Worm (Caenorhabditis elegans) whole organism, L4 larva: ENCODE data around the gene unc-6.
A peak's percentile ranks its signal among the peaks of the same experiment; 100 is the strongest.

ENCODE experiments used
- D1046.2 ChIP-seq: fragments of 200-800 bp; sonication (Bioruptor generic); IDR thresholded peaks from 2 replicates; pipeline ENCODE4 v1.3.6; 2022; ENCODE audit warnings: missing genetic modification characterization, missing compliant biosample characterization
- F10B5.3 ChIP-seq: sonication (generic microtip); optimal IDR thresholded peaks from 2 replicates; lab custom pipeline; 2016; ENCODE audit warnings: mild to moderate bottlenecking, missing genetic modification characterization, missing compliant biosample characterization
- T20F7.1 ChIP-seq: fragments of 200-800 bp; sonication (Bioruptor generic); optimal IDR thresholded peaks from 2 replicates; lab custom pipeline; 2018; ENCODE audit warnings: mild to moderate bottlenecking, missing genetic modification characterization, missing compliant biosample characterization
- T26A8.4 ChIP-seq: fragments of 200-800 bp; sonication (Bioruptor generic); IDR thresholded peaks from 2 replicates; pipeline ENCODE4 v1.3.6; 2022; ENCODE audit warnings: missing genetic modification characterization, missing compliant biosample characterization
- Y75B8A.6 ChIP-seq: fragments of 200-800 bp; sonication (Bioruptor generic); IDR thresholded peaks from 2 replicates; pipeline ENCODE4 v1.3.6; 2022; ENCODE audit warnings: missing genetic modification reagents, missing genetic modification characterization, missing compliant biosample characterization
- aha-1 ChIP-seq: fragments of 150-350 bp; peaks from one replicate; lab custom pipeline; 2014; ENCODE audit warnings: missing biosample characterization, missing genetic modification characterization
- daf-19 ChIP-seq: fragments of 200-800 bp; sonication (Bioruptor generic); conservative IDR thresholded peaks from 2 replicates; pipeline ENCODE4 v1.3.6; 2022; ENCODE audit warnings: missing genetic modification characterization, missing compliant biosample characterization
- daf-8 ChIP-seq: fragments of 200-800 bp; sonication (Bioruptor generic); IDR thresholded peaks from 2 replicates; pipeline ENCODE4 v1.3.6; 2022; ENCODE audit warnings: missing genetic modification characterization, missing compliant biosample characterization
- dmd-8 ChIP-seq: fragments of 200-800 bp; sonication (Bioruptor generic); IDR thresholded peaks from 2 replicates; pipeline ENCODE4 v1.3.6; 2022; ENCODE audit warnings: missing genetic modification characterization, missing compliant biosample characterization
- dpl-1 ChIP-seq: fragments of 150-350 bp; optimal IDR thresholded peaks from 2 replicates; lab custom pipeline; 2014; ENCODE audit warnings: missing biosample characterization, missing genetic modification reagents, missing genetic modification characterization
- duxl-1 ChIP-seq: sonication (generic microtip); optimal IDR thresholded peaks from 2 replicates; lab custom pipeline; 2016; ENCODE audit warnings: mild to moderate bottlenecking, missing genetic modification characterization, moderate library complexity, missing compliant biosample characterization; ENCODE audit not compliant: poor library complexity
- egl-27 ChIP-seq: sonication (generic microtip); optimal IDR thresholded peaks from 3 replicates; lab custom pipeline; 2017; ENCODE audit warnings: missing biosample characterization, missing genetic modification reagents, missing genetic modification characterization
- egl-43 ChIP-seq: fragments of 200-800 bp; sonication (Bioruptor generic); IDR thresholded peaks from 2 replicates; pipeline ENCODE4 v1.3.6; 2022; ENCODE audit warnings: missing genetic modification reagents, missing genetic modification characterization, missing compliant biosample characterization
- gei-8 ChIP-seq: fragments of 200-800 bp; sonication (Bioruptor generic); optimal IDR thresholded peaks from 2 replicates; lab custom pipeline; 2018; ENCODE audit warnings: mild to moderate bottlenecking, missing genetic modification characterization, missing compliant biosample characterization
- hlh-11 ChIP-seq: fragments of 200-800 bp; sonication (Bioruptor generic); optimal IDR thresholded peaks from 2 replicates; lab custom pipeline; 2018; ENCODE audit warnings: mild to moderate bottlenecking, missing genetic modification characterization, missing compliant biosample characterization
- hlh-30 ChIP-seq: sonication (generic microtip); optimal IDR thresholded peaks from 2 replicates; lab custom pipeline; 2017; ENCODE audit warnings: antibody characterized with exemption, mild to moderate bottlenecking, missing genetic modification characterization, missing compliant biosample characterization; ENCODE audit not compliant: insufficient read depth
- hmg-1.1 ChIP-seq: fragments of 200-800 bp; sonication (Bioruptor generic); IDR thresholded peaks from 2 replicates; pipeline ENCODE4 v1.3.6; 2022; ENCODE audit warnings: missing genetic modification reagents, missing genetic modification characterization, missing compliant biosample characterization
- lin-1 ChIP-seq: fragments of 200-800 bp; sonication (Bioruptor generic); IDR thresholded peaks from 2 replicates; pipeline ENCODE4 v1.3.6; 2022; ENCODE audit warnings: missing genetic modification reagents, missing genetic modification characterization, missing compliant biosample characterization
- lin-13 ChIP-seq: fragments of 150-350 bp; optimal IDR thresholded peaks from 2 replicates; lab custom pipeline; 2014; ENCODE audit warnings: missing biosample characterization, missing genetic modification reagents, missing genetic modification characterization
- lin-15B ChIP-seq: fragments of 150-350 bp; sonication (generic microtip); optimal IDR thresholded peaks from 3 replicates; lab custom pipeline; 2014; ENCODE audit warnings: missing biosample characterization, missing genetic modification characterization
- lin-39 ChIP-seq: fragments of 150-350 bp; optimal IDR thresholded peaks from 2 replicates; lab custom pipeline; 2014; ENCODE audit warnings: missing biosample characterization, missing genetic modification reagents, missing genetic modification characterization
- mdl-1 ChIP-seq, 2 experiments: fragments of 150-350 bp in 1 of 2; sonication (generic microtip) in 1 of 2; optimal IDR thresholded peaks; 2 replicates each; lab custom pipeline; 2014 to 2017; ENCODE audit warnings: missing biosample characterization in 2 of 2, missing genetic modification characterization in 2 of 2
- mes-2 ChIP-seq: sonication (generic microtip); optimal IDR thresholded peaks from 2 replicates; lab custom pipeline; 2016; ENCODE audit warnings: missing genotype, mild to moderate bottlenecking, missing genetic modification characterization, missing compliant biosample characterization; ENCODE audit not compliant: poor library complexity, severe bottlenecking
- nhr-10 ChIP-seq: fragments of 150-350 bp; optimal IDR thresholded peaks from 2 replicates; lab custom pipeline; 2014; ENCODE audit warnings: missing biosample characterization, missing genetic modification characterization
- nhr-102 ChIP-seq: sonication (generic microtip); optimal IDR thresholded peaks from 2 replicates; lab custom pipeline; 2016; ENCODE audit warnings: mild to moderate bottlenecking, missing genetic modification characterization, moderate library complexity, missing compliant biosample characterization
- nhr-237 ChIP-seq: sonication (generic microtip); optimal IDR thresholded peaks from 2 replicates; lab custom pipeline; 2017; ENCODE audit warnings: missing biosample characterization, missing genetic modification characterization
- nhr-25 ChIP-seq: sonication (generic microtip); optimal IDR thresholded peaks from 2 replicates; lab custom pipeline; 2017; ENCODE audit warnings: missing genetic modification characterization, mild to moderate bottlenecking, missing compliant biosample characterization, antibody characterized with exemption, moderate library complexity, borderline replicate concordance; ENCODE audit not compliant: insufficient read depth
- nhr-41 ChIP-seq: fragments of 200-800 bp; sonication (Bioruptor generic); IDR thresholded peaks from 2 replicates; pipeline ENCODE4 v1.3.6; 2022; ENCODE audit warnings: missing genetic modification reagents, missing genetic modification characterization, missing compliant biosample characterization
- nhr-48 ChIP-seq: sonication (generic microtip); optimal IDR thresholded peaks from 2 replicates; lab custom pipeline; 2016; ENCODE audit warnings: mild to moderate bottlenecking, missing genetic modification characterization, missing compliant biosample characterization
- nhr-77 ChIP-seq: fragments of 150-350 bp; optimal IDR thresholded peaks from 2 replicates; lab custom pipeline; 2014; ENCODE audit warnings: missing biosample characterization, missing genetic modification characterization
- skn-1 ChIP-seq: fragments of 150-350 bp; optimal IDR thresholded peaks from 2 replicates; lab custom pipeline; 2014; ENCODE audit warnings: missing biosample characterization, missing genetic modification characterization
- snpc-1.2 ChIP-seq: fragments of 200-800 bp; sonication (Bioruptor generic); IDR thresholded peaks from 2 replicates; pipeline ENCODE4 v1.3.6; 2022; ENCODE audit warnings: missing genetic modification reagents, missing genetic modification characterization, missing compliant biosample characterization
- tag-97 ChIP-seq: fragments of 200-800 bp; sonication (Bioruptor generic); IDR thresholded peaks from 2 replicates; pipeline ENCODE4 v1.3.6; 2022; ENCODE audit warnings: missing genetic modification characterization, missing compliant biosample characterization
- tra-1 ChIP-seq: fragments of 200-800 bp; sonication (Bioruptor generic); IDR thresholded peaks from 2 replicates; pipeline ENCODE4 v1.3.6; 2022; ENCODE audit warnings: missing genetic modification reagents, missing genetic modification characterization, missing compliant biosample characterization
- unc-62 ChIP-seq, 3 experiments: fragments of 150-350 bp in 1 of 3; sonication (generic microtip); optimal IDR thresholded peaks in 2 of 3; peaks in 1 of 3; 1 replicate in 1 of 3; 2 replicates in 2 of 3; lab custom pipeline; 2014 to 2017; ENCODE audit warnings: missing biosample characterization in 3 of 3, missing genetic modification characterization in 3 of 3, missing genetic modification reagents in 3 of 3, missing genotype in 1 of 3
- vab-7 ChIP-seq: fragments of 200-800 bp; sonication (Bioruptor generic); IDR thresholded peaks from 2 replicates; pipeline ENCODE4 v1.3.6; 2022; ENCODE audit warnings: missing genetic modification reagents, missing genetic modification characterization, missing compliant biosample characterization
- zfp-2 ChIP-seq: sonication (generic microtip); optimal IDR thresholded peaks from 2 replicates; lab custom pipeline; 2016; ENCODE audit warnings: mild to moderate bottlenecking, missing genetic modification characterization, missing compliant biosample characterization
- zip-11 ChIP-seq: fragments of 200-800 bp; sonication (Bioruptor generic); IDR thresholded peaks from 2 replicates; pipeline ENCODE4 v1.3.6; 2022; ENCODE audit warnings: missing genetic modification characterization, missing compliant biosample characterization
- ztf-11 ChIP-seq: fragments of 150-350 bp; optimal IDR thresholded peaks from 2 replicates; lab custom pipeline; 2014; ENCODE audit warnings: missing biosample characterization, missing genetic modification characterization

The unc-6 gene

ce11 chrX:6934453-6934852 is 45.0 kb downstream of the unc-6 start (continued):
- no peak for TF ChIP-seq nhr-102 (tag; lab: Kevin White, UChicago)
- TF ChIP-seq lin-1 (GFP tag; lab: Robert Waterston, UW) = no peak
- no peak for TF ChIP-seq lin-15B (tag; lab: Kevin White, UChicago)
- TF ChIP-seq zip-11 (GFP tag; lab: Robert Waterston, UW) = no peak
- no peak for TF ChIP-seq nhr-10 (tag; lab: Kevin White, UChicago)
- TF ChIP-seq mes-2 = no peak
- TF ChIP-seq duxl-1 = no peak
- no peak for TF ChIP-seq tag-97 (GFP tag; lab: Robert Waterston, UW)
- peak; percentile 78 for TF ChIP-seq aha-1 (tag; lab: Kevin White, UChicago)
- TF ChIP-seq mdl-1 (tag; optimal IDR thresholded peaks at IDR 0.05; lab: Kevin White, UChicago) = peak in 1 of 2 experiments; percentile 33
- TF ChIP-seq D1046.2 (GFP tag; lab: Robert Waterston, UW) = no peak
- TF ChIP-seq snpc-1.2 (GFP tag; lab: Robert Waterston, UW) = no peak
- TF ChIP-seq vab-7 (GFP tag; lab: Robert Waterston, UW) = no peak
- no peak for TF ChIP-seq dpl-1 (GFP tag; lab: Kevin White, UChicago)
- TF ChIP-seq hlh-11 (tag; lab: Kevin White, UChicago) = peak; percentile 40
- TF ChIP-seq skn-1 (tag; lab: Kevin White, UChicago) = no peak
- no peak for TF ChIP-seq Y75B8A.6 (GFP tag; lab: Robert Waterston, UW)
- TF ChIP-seq ztf-11 (tag; lab: Kevin White, UChicago) = no peak
- no peak for TF ChIP-seq egl-43 (GFP tag; lab: Robert Waterston, UW)
- TF ChIP-seq nhr-237 = no peak
- no peak for TF ChIP-seq gei-8 (GFP tag; lab: Kevin White, UChicago)
- no peak for TF ChIP-seq nhr-41 (GFP tag; lab: Robert Waterston, UW)
- TF ChIP-seq egl-27 (tag; lab: Kevin White, UChicago) = no peak
- TF ChIP-seq, all 104 proteins: peak for 13

ce11 chrX:6935430-6935829 is 46.0 kb downstream of the unc-6 start, which contains the start of gene C16E9.2:
Gene C16E9.2 (plus strand): TSS chrX:6935730.
- TF ChIP-seq unc-62 (GFP tag; optimal IDR thresholded peaks at IDR 0.05 in 1 of 2; lab: Kevin White, UChicago) (peak in 1 of 2 experiments; percentile 35), unc-62 (tag; optimal IDR thresholded peaks at IDR 0.05; lab: Kevin White, UChicago) (no peak), dpl-1 (GFP tag; lab: Kevin White, UChicago) (no peak)

ce11 chrX:6937742-6938141 is 48.3 kb downstream of the unc-6 start:
- TF ChIP-seq unc-62 (GFP tag; optimal IDR thresholded peaks at IDR 0.05 in 1 of 2; lab: Kevin White, UChicago) (peak in 1 of 2 experiments; percentile 93), unc-62 (tag; optimal IDR thresholded peaks at IDR 0.05; lab: Kevin White, UChicago) (no peak), zfp-2 (tag; lab: Kevin White, UChicago) (no peak), nhr-77 (tag; lab: Kevin White, UChicago) (no peak), aha-1 (tag; lab: Kevin White, UChicago) (peak; percentile 8)
- TF ChIP-seq, all 104 proteins: peak for 2

- no peak for TF ChIP-seq dmd-8
- TF ChIP-seq nhr-25 (tag; lab: Kevin White, UChicago) = no peak
- TF ChIP-seq snpc-1.2 (GFP tag; lab: Robert Waterston, UW) = no peak
- no peak for TF ChIP-seq hlh-30 (tag; lab: Kevin White, UChicago)
- no peak for TF ChIP-seq nhr-48 (tag; lab: Kevin White, UChicago)
- no peak for TF ChIP-seq T26A8.4 (GFP tag; lab: Robert Waterston, UW)
- TF ChIP-seq daf-8 (GFP tag; lab: Robert Waterston, UW) = no peak
- no peak for TF ChIP-seq lin-15B (tag; lab: Kevin White, UChicago)
- no peak for TF ChIP-seq lin-1 (GFP tag; lab: Robert Waterston, UW)
- no peak for TF ChIP-seq egl-43 (GFP tag; lab: Robert Waterston, UW)
- no peak for TF ChIP-seq lin-13 (GFP tag; lab: Kevin White, UChicago)
- TF ChIP-seq tra-1 = no peak
- no peak for TF ChIP-seq T20F7.1 (GFP tag; lab: Kevin White, UChicago)
- no peak for TF ChIP-seq daf-19
- no peak for TF ChIP-seq hmg-1.1 (GFP tag; lab: Robert Waterston, UW)
- no peak for TF ChIP-seq lin-39 (tag; lab: Kevin White, UChicago)
- TF ChIP-seq F10B5.3 (tag; lab: Kevin White, UChicago) = no peak
- no peak for TF ChIP-seq nhr-237
Measured at ce11 chrX:6939917-6940316, 50.4 kb downstream of the unc-6 start, which contains the start of gene C16E9.1. Gene C16E9.1 (plus strand): TSS chrX:6940217.
